Fruit fly (Drosophila melanogaster) whole organism, prepupa: ENCODE measurements around the gene Sirt1.

Experiments used
- CG15336 ChIP-seq: fragments of 200-800 bp; sonication (Bioruptor generic); IDR thresholded peaks from 2 replicates; pipeline ENCODE4 v1.3.6; 2022; ENCODE audit warnings: missing biosample characterization, missing genetic modification characterization
- CG4318 ChIP-seq: fragments of 200-800 bp; sonication (Bioruptor generic); optimal IDR thresholded peaks from 3 replicates; lab custom pipeline; 2017; ENCODE audit warnings: missing biosample characterization, mild to moderate bottlenecking, missing genetic modification characterization
- CG8319 ChIP-seq: fragments of 200-800 bp; sonication (Bioruptor generic); optimal IDR thresholded peaks from 3 replicates; lab custom pipeline; 2016; ENCODE audit warnings: missing biosample characterization, missing genetic modification characterization
- Gug ChIP-seq: fragments of 200-800 bp; sonication (Bioruptor generic); IDR thresholded peaks from 2 replicates; pipeline ENCODE4 v1.3.6; 2022; ENCODE audit warnings: missing biosample characterization, missing genetic modification characterization
- Hr38 ChIP-seq: sonication (Bioruptor generic); optimal IDR thresholded peaks from 2 replicates; lab custom pipeline; 2016; ENCODE audit warnings: missing biosample characterization, missing genetic modification characterization
- net ChIP-seq: fragments of 200-800 bp; sonication (Bioruptor generic); optimal IDR thresholded peaks from 3 replicates; lab custom pipeline; 2016; ENCODE audit warnings: missing biosample characterization, missing genetic modification characterization
- ss ChIP-seq, 2 experiments: fragments of 200-800 bp; sonication (Bioruptor generic); optimal IDR thresholded peaks; 2 replicates in 1 of 2; 3 replicates in 1 of 2; lab custom pipeline; 2017 to 2018; ENCODE audit warnings: mild to moderate bottlenecking in 2 of 2, missing biosample characterization in 2 of 2, missing genetic modification characterization in 2 of 2, moderate library complexity in 1 of 2

DNA sequence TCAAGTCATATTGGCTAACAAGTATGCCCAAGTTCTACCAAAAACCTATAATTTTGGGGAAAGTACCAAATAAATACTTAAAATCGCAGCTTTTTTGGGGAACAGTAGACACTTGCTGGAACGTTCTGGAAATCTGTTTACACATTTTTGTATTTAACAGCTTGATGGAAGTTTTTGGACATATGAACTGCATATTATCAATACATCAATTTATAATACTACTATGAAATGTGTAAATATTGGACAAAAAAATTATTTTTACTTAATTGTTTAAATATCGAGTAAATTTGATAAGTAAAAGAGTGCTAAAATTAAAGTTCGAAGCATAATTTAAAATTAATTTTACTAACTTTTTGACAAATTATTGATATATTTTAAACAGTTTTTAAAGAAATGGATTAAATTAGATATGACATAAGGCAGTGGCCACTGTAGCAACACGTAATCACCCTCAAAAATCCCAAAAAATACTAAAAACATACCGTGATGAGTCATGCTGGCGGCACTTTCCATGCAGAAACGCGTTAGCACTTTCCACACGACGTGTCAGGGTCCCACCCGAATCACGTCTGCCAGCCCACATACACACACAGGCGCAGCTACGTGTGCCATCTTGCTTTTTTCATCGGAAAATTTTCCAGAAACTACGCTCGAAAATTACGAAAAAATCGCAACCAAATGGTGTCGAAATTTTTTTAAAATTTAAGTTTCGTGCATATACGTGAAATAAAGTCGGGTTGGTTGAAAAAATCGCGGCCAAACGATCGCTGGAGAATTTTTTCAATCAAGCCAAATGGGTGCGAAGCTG, at the start of gene Sirt1:
- peak; percentile 82 for TF ChIP-seq CG15336 (GFP tag; lab: Robert Waterston, UW)
- TF ChIP-seq CG8319 (GFP tag; lab: Kevin White, UChicago), result no peak
- no peak; the same call in none of the 2 replicates for TF ChIP-seq Gug (GFP tag; lab: Robert Waterston, UW)
- TF ChIP-seq Hr38, result no peak
- TF ChIP-seq net (GFP tag; lab: Kevin White, UChicago), result peak; percentile 81
- TF ChIP-seq CG4318 (GFP tag; lab: Kevin White, UChicago), result peak; percentile 86
- TF ChIP-seq ss (GFP tag; optimal IDR thresholded peaks at IDR 0.05; lab: Kevin White, UChicago), result peak; percentile 6 to 80
